Worm (Caenorhabditis elegans) whole organism, late embryonic: Measurements from ENCODE around the gene ZK380.6.
"Not testable (repeated sequence)": the region's sequence is repeated elsewhere in the genome, so short reads cannot be mapped to it uniquely, and the experiment has no call there.

Experiments used
- C08G9.2 ChIP-seq: sonication (generic microtip); optimal IDR thresholded peaks from 2 replicates; lab custom pipeline; 2016; ENCODE audit warnings: mild to moderate bottlenecking, missing genetic modification characterization, moderate library complexity, missing compliant biosample characterization
- C38D4.7 ChIP-seq: fragments of 200-800 bp; sonication (Bioruptor generic); optimal IDR thresholded peaks from 2 replicates; lab custom pipeline; 2018; ENCODE audit warnings: mild to moderate bottlenecking, missing genetic modification characterization, moderate library complexity, missing compliant biosample characterization
- F13H6.1 ChIP-seq: sonication (generic microtip); optimal IDR thresholded peaks from 2 replicates; lab custom pipeline; 2016; ENCODE audit warnings: missing genetic modification characterization, missing compliant biosample characterization
- ceh-2 ChIP-seq: sonication (generic microtip); optimal IDR thresholded peaks from 2 replicates; lab custom pipeline; 2016; ENCODE audit warnings: missing genotype, missing genetic modification characterization, missing compliant biosample characterization
- ceh-24 ChIP-seq: sonication (generic microtip); optimal IDR thresholded peaks from 2 replicates; lab custom pipeline; 2016; ENCODE audit warnings: mild to moderate bottlenecking, missing genetic modification characterization, missing compliant biosample characterization
- ceh-30 ChIP-seq: fragments of 150-350 bp; optimal IDR thresholded peaks from 2 replicates; lab custom pipeline; 2014; ENCODE audit warnings: missing biosample characterization, missing genetic modification characterization
- ceh-31 ChIP-seq: sonication (generic microtip); optimal IDR thresholded peaks from 2 replicates; lab custom pipeline; 2016; ENCODE audit warnings: missing genetic modification characterization, missing compliant biosample characterization
- ceh-6 ChIP-seq: fragments of 200-800 bp; sonication (Bioruptor generic); optimal IDR thresholded peaks from 2 replicates; lab custom pipeline; 2018; ENCODE audit warnings: mild to moderate bottlenecking, missing genetic modification characterization, missing compliant biosample characterization
- ceh-9 ChIP-seq: sonication (generic microtip); optimal IDR thresholded peaks from 2 replicates; lab custom pipeline; 2016; ENCODE audit warnings: mild to moderate bottlenecking, missing genetic modification characterization, inconsistent platforms, missing compliant biosample characterization
- dmd-4 ChIP-seq: sonication (generic microtip); optimal IDR thresholded peaks from 2 replicates; lab custom pipeline; 2016; ENCODE audit warnings: borderline replicate concordance, missing genetic modification characterization, missing compliant biosample characterization
- elt-2 ChIP-seq: sonication (generic microtip); optimal IDR thresholded peaks from 2 replicates; lab custom pipeline; 2016; ENCODE audit warnings: missing genetic modification reagents, missing genetic modification characterization, missing compliant biosample characterization
- elt-4 ChIP-seq: sonication (generic microtip); optimal IDR thresholded peaks from 2 replicates; lab custom pipeline; 2016; ENCODE audit warnings: missing genetic modification characterization, missing compliant biosample characterization
- ets-4 ChIP-seq: sonication (generic microtip); optimal IDR thresholded peaks from 2 replicates; lab custom pipeline; 2016; ENCODE audit warnings: missing genetic modification characterization, missing compliant biosample characterization
- eyg-1 ChIP-seq: sonication (generic microtip); optimal IDR thresholded peaks from 2 replicates; lab custom pipeline; 2016; ENCODE audit warnings: missing genotype, missing genetic modification characterization, missing compliant biosample characterization
- fkh-10 ChIP-seq: fragments of 150-350 bp; optimal IDR thresholded peaks from 2 replicates; lab custom pipeline; 2014; ENCODE audit warnings: missing biosample characterization, missing genetic modification reagents, missing genetic modification characterization
- fkh-6 ChIP-seq: sonication (generic microtip); optimal IDR thresholded peaks from 2 replicates; lab custom pipeline; 2016; ENCODE audit warnings: missing genetic modification characterization, missing compliant biosample characterization
- hlh-15 ChIP-seq: sonication (generic microtip); optimal IDR thresholded peaks from 2 replicates; lab custom pipeline; 2016; ENCODE audit warnings: missing genetic modification characterization, missing compliant biosample characterization
- hlh-30 ChIP-seq: sonication (generic microtip); optimal IDR thresholded peaks from 2 replicates; lab custom pipeline; 2017; ENCODE audit warnings: antibody characterized with exemption, missing genetic modification characterization, missing compliant biosample characterization; ENCODE audit not compliant: insufficient read depth
- hlh-6 ChIP-seq: sonication (generic microtip); optimal IDR thresholded peaks from 2 replicates; lab custom pipeline; 2016; ENCODE audit warnings: missing genotype, missing genetic modification characterization, missing compliant biosample characterization
- hlh-8 ChIP-seq: sonication (generic microtip); optimal IDR thresholded peaks from 2 replicates; lab custom pipeline; 2016; ENCODE audit warnings: missing genotype, missing genetic modification characterization, missing compliant biosample characterization
- lim-6 ChIP-seq: sonication (generic microtip); optimal IDR thresholded peaks from 2 replicates; lab custom pipeline; 2016; ENCODE audit warnings: missing genetic modification characterization, missing compliant biosample characterization
- nhr-11 ChIP-seq: fragments of 150-350 bp; optimal IDR thresholded peaks from 2 replicates; lab custom pipeline; 2014; ENCODE audit warnings: missing biosample characterization, missing genetic modification characterization
- npax-4 ChIP-seq: sonication (generic microtip); optimal IDR thresholded peaks from 2 replicates; lab custom pipeline; 2016; ENCODE audit warnings: missing genetic modification characterization, missing compliant biosample characterization
- odd-2 ChIP-seq: sonication (generic microtip); optimal IDR thresholded peaks from 2 replicates; lab custom pipeline; 2017; ENCODE audit warnings: antibody characterized with exemption, mild to moderate bottlenecking, missing genetic modification characterization, missing compliant biosample characterization
- pat-9 ChIP-seq: fragments of 200-800 bp; sonication (Bioruptor generic); optimal IDR thresholded peaks from 2 replicates; lab custom pipeline; 2018; ENCODE audit warnings: mild to moderate bottlenecking, missing genetic modification characterization, moderate library complexity, missing compliant biosample characterization
- pha-4 ChIP-seq: fragments of 150-350 bp; optimal IDR thresholded peaks from 2 replicates; lab custom pipeline; 2018; ENCODE audit warnings: missing biosample characterization, missing genetic modification reagents, missing genetic modification characterization
- pros-1 ChIP-seq: fragments of 150-350 bp; optimal IDR thresholded peaks from 2 replicates; lab custom pipeline; 2014; ENCODE audit warnings: missing biosample characterization, missing genetic modification reagents, missing genetic modification characterization
- sdc-2 ChIP-seq: sonication (generic microtip); optimal IDR thresholded peaks from 2 replicates; lab custom pipeline; 2016; ENCODE audit warnings: missing genotype, missing genetic modification characterization, missing compliant biosample characterization
- sox-2 ChIP-seq: fragments of 200-800 bp; sonication (Bioruptor generic); IDR thresholded peaks from 2 replicates; pipeline ENCODE4 v1.3.6; 2022; ENCODE audit warnings: missing genetic modification reagents, missing genetic modification characterization, missing compliant biosample characterization
- syd-9 ChIP-seq: sonication (generic microtip); optimal IDR thresholded peaks from 2 replicates; lab custom pipeline; 2016; ENCODE audit warnings: mild to moderate bottlenecking, missing genetic modification characterization, moderate library complexity, missing compliant biosample characterization
- tbx-2 ChIP-seq: sonication (generic microtip); optimal IDR thresholded peaks from 2 replicates; lab custom pipeline; 2016; ENCODE audit warnings: missing genetic modification characterization, missing compliant biosample characterization
- tbx-7 ChIP-seq: sonication (generic microtip); optimal IDR thresholded peaks from 2 replicates; lab custom pipeline; 2016; ENCODE audit warnings: missing genotype, missing genetic modification characterization, missing compliant biosample characterization
- ttx-3 ChIP-seq: sonication (generic microtip); optimal IDR thresholded peaks from 2 replicates; lab custom pipeline; 2016; ENCODE audit warnings: missing genetic modification reagents, missing genetic modification characterization, missing compliant biosample characterization
- unc-42 ChIP-seq: sonication (generic microtip); optimal IDR thresholded peaks from 2 replicates; lab custom pipeline; 2016; ENCODE audit warnings: missing genotype, missing genetic modification characterization, missing compliant biosample characterization
- unc-55 ChIP-seq: sonication (generic microtip); optimal IDR thresholded peaks from 2 replicates; lab custom pipeline; 2017; ENCODE audit warnings: missing biosample characterization, missing genetic modification reagents, missing genetic modification characterization
- ztf-16 ChIP-seq: sonication (generic microtip); optimal IDR thresholded peaks from 2 replicates; lab custom pipeline; 2017; ENCODE audit warnings: missing genetic modification characterization, missing compliant biosample characterization

Gene ZK380.6

ce11 chrX:1678021-1678420 is 23.8 kb downstream of the ZK380.6 start, which contains the start of gene fbxa-170:
Gene fbxa-170 (minus strand): TSS chrX:1678121.
- TF ChIP-seq pros-1 (no peak), C38D4.7 (GFP tag; lab: Kevin White, UChicago) (no peak), C08G9.2 (tag; lab: Kevin White, UChicago) (no peak), unc-42 (tag; lab: Kevin White, UChicago) (no peak), ceh-2 (tag; lab: Kevin White, UChicago) (no peak), lim-6 (tag; lab: Kevin White, UChicago) (no peak), ets-4 (no peak), pha-4 (tag; lab: Kevin White, UChicago) (no peak), odd-2 (tag; lab: Kevin White, UChicago) (no peak), elt-4 (tag; lab: Kevin White, UChicago) (no peak), ceh-31 (tag; lab: Kevin White, UChicago) (no peak), dmd-4 (tag; lab: Kevin White, UChicago) (no peak), ceh-9 (tag; lab: Kevin White, UChicago) (no peak), pat-9 (tag; lab: Kevin White, UChicago) (no peak), hlh-6 (tag; lab: Kevin White, UChicago) (no peak)

ce11 chrX:1682558-1682957 is 28.3 kb downstream of the ZK380.6 start, which contains the start of gene meg-4:
Gene meg-4 (plus strand): TSS chrX:1682954.
- no peak for TF ChIP-seq ceh-30 (tag; lab: Kevin White, UChicago)
- TF ChIP-seq sdc-2 (tag; lab: Kevin White, UChicago): peak; percentile 84

- TF ChIP-seq hlh-15, npax-4, ttx-3 (tag; lab: Kevin White, UChicago): not testable (repeated sequence)
- TF ChIP-seq, all 69 proteins: peak for 0; not testable (repeated sequence) for 69
These were observed 32.8 kb downstream of the ZK380.6 start, which contains the start of gene C36C9.11 for ce11 chrX:1687079-1687478. Gene C36C9.11 (plus strand): TSS chrX:1687379.

ce11 chrX:1689996-1690395 is 35.8 kb downstream of the ZK380.6 start, which contains the start of gene C36C9.12:
Gene C36C9.12 (minus strand): TSS chrX:1690096.
- not testable (repeated sequence) for TF ChIP-seq elt-4, unc-42, fkh-6 (tag; lab: Kevin White, UChicago)

- not testable (repeated sequence) for TF ChIP-seq F13H6.1, hlh-8, hlh-6 (tag; lab: Kevin White, UChicago)
- TF ChIP-seq, all 69 proteins: peak for 0; not testable (repeated sequence) for 69
These were observed 36.6 kb downstream of the ZK380.6 start, which contains the start of gene C36C9.6 for ce11 chrX:1690894-1691293. Gene C36C9.6 (minus strand): TSS chrX:1690994.

ce11 chrX:1696879-1697278 is 42.6 kb downstream of the ZK380.6 start, which contains the start of gene C36C9.4:
Gene C36C9.4 (minus strand): TSS chrX:1696979.
- not testable (repeated sequence) for TF ChIP-seq elt-2, hlh-30, syd-9 (tag; lab: Kevin White, UChicago)
- TF ChIP-seq, all 69 proteins: peak for 0; not testable (repeated sequence) for 69

- TF ChIP-seq unc-55 (GFP tag; lab: Kevin White, UChicago) (no peak), ceh-2 (tag; lab: Kevin White, UChicago) (no peak), C08G9.2 (tag; lab: Kevin White, UChicago) (no peak), ceh-24 (tag; lab: Kevin White, UChicago) (no peak), lim-6 (tag; lab: Kevin White, UChicago) (no peak), sdc-2 (tag; lab: Kevin White, UChicago) (no peak), eyg-1 (tag; lab: Kevin White, UChicago) (no peak), fkh-10 (GFP tag; lab: Kevin White, UChicago) (no peak), ceh-6 (GFP tag; lab: Kevin White, UChicago) (no peak), tbx-2 (tag; lab: Kevin White, UChicago) (no peak), tbx-7 (no peak), nhr-11 (tag; lab: Kevin White, UChicago) (no peak), sox-2 (no peak), ztf-16 (tag; lab: Kevin White, UChicago) (no peak), ets-4 (no peak)
These were observed 44.2 kb downstream of the ZK380.6 start for ce11 chrX:1698476-1698875.
